Fruit fly (Drosophila melanogaster) whole organism, wandering third instar larva: ENCODE results near the gene CG32271.

Source experiments
- Abd-B ChIP-seq: fragments of >200 bp; optimal IDR thresholded peaks from 2 replicates; lab custom pipeline; 2017; ENCODE audit warnings: missing biosample characterization, missing genetic modification characterization
- CG32264 ChIP-seq: fragments of 200-800 bp; sonication (Bioruptor generic); optimal IDR thresholded peaks from 2 replicates; lab custom pipeline; 2016; ENCODE audit warnings: missing biosample characterization, missing genetic modification characterization
- CG9705 ChIP-seq: fragments of 200-800 bp; sonication (Bioruptor generic); optimal IDR thresholded peaks from 2 replicates; lab custom pipeline; 2018; ENCODE audit warnings: missing biosample characterization, mild to moderate bottlenecking, missing genetic modification characterization
- CrebA ChIP-seq: fragments of 200-800 bp; sonication (Bioruptor generic); optimal IDR thresholded peaks from 2 replicates; lab custom pipeline; 2016; ENCODE audit warnings: missing biosample characterization, mild to moderate bottlenecking, missing genetic modification characterization, borderline replicate concordance
- Dfd ChIP-seq: fragments of >200 bp; optimal IDR thresholded peaks from 2 replicates; lab custom pipeline; 2017; ENCODE audit warnings: missing biosample characterization, missing genetic modification characterization
- Dif ChIP-seq: fragments of 200-275, 200-300 bp; sonication (Bioruptor generic); optimal IDR thresholded peaks from 2 replicates; lab custom pipeline; 2018; ENCODE audit warnings: missing biosample characterization, missing genetic modification characterization; ENCODE audit not compliant: partially characterized antibody
- GATAd ChIP-seq: sonication (Bioruptor generic); optimal IDR thresholded peaks from 2 replicates; lab custom pipeline; 2016; ENCODE audit warnings: missing biosample characterization, missing genetic modification characterization
- HLH106 ChIP-seq: fragments of 200-800 bp; optimal IDR thresholded peaks from 3 replicates; lab custom pipeline; 2019; ENCODE audit warnings: missing biosample characterization, mild to moderate bottlenecking, missing genetic modification characterization, moderate library complexity
- Hnf4 ChIP-seq: fragments of 200-800 bp; sonication (Bioruptor generic); optimal IDR thresholded peaks from 2 replicates; lab custom pipeline; 2016; ENCODE audit warnings: missing biosample characterization, mild to moderate bottlenecking, missing genetic modification characterization
- Hr78 ChIP-seq: fragments of >200 bp; optimal IDR thresholded peaks from 2 replicates; lab custom pipeline; 2017; ENCODE audit warnings: missing biosample characterization, missing genetic modification characterization
- Hr83 ChIP-seq: fragments of 200-300 bp; sonication (Bioruptor generic); optimal IDR thresholded peaks from 2 replicates; lab custom pipeline; 2016; ENCODE audit warnings: missing biosample characterization, mild to moderate bottlenecking, missing genetic modification characterization, moderate library complexity; ENCODE audit not compliant: poor library complexity, severe bottlenecking
- Jra ChIP-seq: sonication (Bioruptor generic); optimal IDR thresholded peaks from 2 replicates; lab custom pipeline; 2016; ENCODE audit warnings: missing biosample characterization, missing genetic modification characterization
- Mio ChIP-seq: sonication (Bioruptor generic); optimal IDR thresholded peaks from 2 replicates; lab custom pipeline; 2016; ENCODE audit warnings: missing biosample characterization, missing genetic modification characterization
- Myc ChIP-seq: fragments of >200 bp; optimal IDR thresholded peaks from 2 replicates; lab custom pipeline; 2017
- N ChIP-seq: fragments of >200 bp; optimal IDR thresholded peaks from 2 replicates; lab custom pipeline; 2018; ENCODE audit warnings: missing biosample characterization, missing external identifiers, missing genetic modification characterization
- OdsH ChIP-seq: fragments of 200-800 bp; sonication (Bioruptor generic); optimal IDR thresholded peaks from 2 replicates; lab custom pipeline; 2016; ENCODE audit warnings: missing biosample characterization, mild to moderate bottlenecking, missing genetic modification characterization
- Rel ChIP-seq, 2 experiments: fragments of 200-800 bp; sonication (Bioruptor generic) in 1 of 2; optimal IDR thresholded peaks; 2 replicates in 1 of 2; 3 replicates in 1 of 2; lab custom pipeline; 2016 to 2019; ENCODE audit warnings: mild to moderate bottlenecking in 2 of 2, missing biosample characterization in 2 of 2, missing genetic modification characterization in 2 of 2, moderate library complexity in 1 of 2
- Sp1 ChIP-seq: fragments of 200-800 bp; sonication (Bioruptor generic); optimal IDR thresholded peaks from 3 replicates; lab custom pipeline; 2019; ENCODE audit warnings: missing biosample characterization, mild to moderate bottlenecking, missing genetic modification characterization, moderate library complexity
- Vsx2 ChIP-seq: fragments of 200-300, 225-300 bp; sonication (Bioruptor generic); optimal IDR thresholded peaks from 2 replicates; lab custom pipeline; 2018; ENCODE audit warnings: missing biosample characterization, missing genetic modification characterization; ENCODE audit not compliant: partially characterized antibody
- br ChIP-seq: fragments of 200-800 bp; sonication (Bioruptor generic); optimal IDR thresholded peaks from 2 replicates; lab custom pipeline; 2016; ENCODE audit warnings: missing biosample characterization, missing genetic modification characterization
- brk ChIP-seq: fragments of 200-800 bp; sonication (Bioruptor generic); optimal IDR thresholded peaks from 2 replicates; lab custom pipeline; 2016; ENCODE audit warnings: missing biosample characterization, mild to moderate bottlenecking, missing genetic modification characterization
- dl ChIP-seq, 2 experiments: fragments of 175-275, 200-275 bp in 1 of 2; fragments of 200-275 bp in 1 of 2; sonication (Bioruptor generic); optimal IDR thresholded peaks; lab custom pipeline; 2018; ENCODE audit warnings: mild to moderate bottlenecking in 2 of 2, missing biosample characterization in 2 of 2, missing genetic modification characterization in 2 of 2, moderate library complexity in 2 of 2; ENCODE audit not compliant: partially characterized antibody in 2 of 2, insufficient read depth in 1 of 2
- dmrt93B ChIP-seq: fragments of 200-800 bp; sonication (Bioruptor generic); optimal IDR thresholded peaks from 2 replicates; lab custom pipeline; 2018; ENCODE audit warnings: missing biosample characterization, mild to moderate bottlenecking, missing genetic modification characterization
- dsf ChIP-seq: sonication (Bioruptor generic); optimal IDR thresholded peaks from 2 replicates; lab custom pipeline; 2016; ENCODE audit warnings: missing biosample characterization, missing genetic modification characterization, borderline replicate concordance
- ey ChIP-seq: fragments of 200-800 bp; sonication (Bioruptor generic); optimal IDR thresholded peaks from 2 replicates; lab custom pipeline; 2016; ENCODE audit warnings: missing biosample characterization, missing genetic modification characterization
- foxo ChIP-seq, 2 experiments: fragments of 200-800 bp; sonication (Bioruptor generic); optimal IDR thresholded peaks; 2 replicates in 1 of 2; 3 replicates in 1 of 2; lab custom pipeline; 2016 to 2017; ENCODE audit warnings: missing biosample characterization in 2 of 2, missing genetic modification characterization in 2 of 2
- fru ChIP-seq: fragments of 200-800 bp; sonication (Bioruptor generic); optimal IDR thresholded peaks from 3 replicates; lab custom pipeline; 2016; ENCODE audit warnings: missing biosample characterization, mild to moderate bottlenecking, missing genetic modification characterization
- h ChIP-seq: fragments of 200-800 bp; sonication (Bioruptor generic); optimal IDR thresholded peaks from 3 replicates; lab custom pipeline; 2016; ENCODE audit warnings: missing biosample characterization, mild to moderate bottlenecking, missing genetic modification characterization
- jim ChIP-seq: fragments of 175-275, 200-325 bp; sonication (Bioruptor generic); optimal IDR thresholded peaks from 2 replicates; lab custom pipeline; 2016; ENCODE audit warnings: missing biosample characterization, mild to moderate bottlenecking, missing genetic modification characterization
- lola ChIP-seq: fragments of >200 bp; optimal IDR thresholded peaks from 2 replicates; lab custom pipeline; 2017; ENCODE audit warnings: missing biosample characterization, missing genetic modification characterization
- pan ChIP-seq: fragments of >200 bp; optimal IDR thresholded peaks from 2 replicates; lab custom pipeline; 2017
- psq ChIP-seq: fragments of 200-800 bp; sonication (Bioruptor generic); optimal IDR thresholded peaks from 3 replicates; lab custom pipeline; 2017; ENCODE audit warnings: missing biosample characterization, mild to moderate bottlenecking, missing genetic modification characterization, moderate library complexity
- rgr ChIP-seq: fragments of 200-800 bp; sonication (Bioruptor generic); optimal IDR thresholded peaks from 3 replicates; lab custom pipeline; 2016; ENCODE audit warnings: missing biosample characterization, mild to moderate bottlenecking, missing genetic modification characterization
- sage ChIP-seq: fragments of 200-800 bp; sonication (Bioruptor generic); optimal IDR thresholded peaks from 2 replicates; lab custom pipeline; 2016; ENCODE audit warnings: missing biosample characterization, mild to moderate bottlenecking, missing genetic modification characterization
- sv ChIP-seq: fragments of 200-800 bp; sonication (Bioruptor generic); optimal IDR thresholded peaks from 3 replicates; lab custom pipeline; 2016; ENCODE audit warnings: missing biosample characterization, missing genetic modification characterization
- tai ChIP-seq: sonication (Bioruptor generic); optimal IDR thresholded peaks from 2 replicates; lab custom pipeline; 2016; ENCODE audit warnings: missing biosample characterization, missing genetic modification characterization
- usp ChIP-seq: fragments of >200 bp; optimal IDR thresholded peaks from 2 replicates; lab custom pipeline; 2017; ENCODE audit warnings: missing biosample characterization, missing genetic modification characterization
- woc ChIP-seq: sonication (Bioruptor generic); optimal IDR thresholded peaks from 2 replicates; lab custom pipeline; 2016; ENCODE audit warnings: missing biosample characterization, mild to moderate bottlenecking, missing genetic modification characterization

The CG32271 gene

dm6 chr3L:3240597-3241367 is 37.8 kb upstream of the CG32271 start:
- TF ChIP-seq psq (GFP tag; lab: Kevin White, UChicago) (peak; percentile 94), pan (lab: Kevin White, UChicago) (no peak), br (GFP tag; lab: Kevin White, UChicago) (peak; percentile 85), HLH106 (tag; lab: Kevin White, UChicago) (peak; percentile 97), rgr (GFP tag; lab: Kevin White, UChicago) (peak; percentile 94), OdsH (peak; percentile 90), usp (no peak), tai (peak; percentile 74), woc (GFP tag; lab: Kevin White, UChicago) (peak; percentile 79), N (GFP tag; lab: Kevin White, UChicago) (no peak), ey (GFP tag; lab: Kevin White, UChicago) (peak; percentile 84), dl (GFP tag; optimal IDR thresholded peaks at IDR 0.05; lab: Kevin White, UChicago; ENCODE audit: insufficient read depth in 1 of 2, partially characterized antibody in 2 of 2) (no peak), jim (GFP tag; lab: Kevin White, UChicago) (no peak), Hr78 (no peak), Sp1 (GFP tag; lab: Kevin White, UChicago) (peak; percentile 98), Rel (GFP tag; optimal IDR thresholded peaks at IDR 0.05; lab: Kevin White, UChicago) (peak; percentile 75), Rel (tag; optimal IDR thresholded peaks at IDR 0.05; lab: Kevin White, UChicago) (peak; percentile 80), Hr83 (GFP tag; lab: Kevin White, UChicago) (peak; percentile 17), dsf (GFP tag; lab: Kevin White, UChicago) (no peak), Abd-B (no peak), Jra (GFP tag; lab: Kevin White, UChicago) (peak; percentile 30), Vsx2 (GFP tag; lab: Kevin White, UChicago) (no peak), brk (peak; percentile 90), foxo (GFP tag; optimal IDR thresholded peaks at IDR 0.05; lab: Kevin White, UChicago) (peak; percentile 60 to 87), Hnf4 (peak; percentile 89), Dfd (GFP tag; lab: Kevin White, UChicago) (no peak), fru (GFP tag; lab: Kevin White, UChicago) (peak; percentile 89), dmrt93B (GFP tag; lab: Kevin White, UChicago) (peak; percentile 93), Myc (lab: Kevin White, UChicago) (no peak), Mio (no peak), CrebA (GFP tag; lab: Kevin White, UChicago) (peak; percentile 71), sage (GFP tag; lab: Kevin White, UChicago) (peak; percentile 85), GATAd (GFP tag; lab: Kevin White, UChicago) (peak; percentile 30), CG32264 (GFP tag; lab: Kevin White, UChicago) (peak; percentile 85), h (GFP tag; lab: Kevin White, UChicago) (peak; percentile 91), sv (GFP tag; lab: Kevin White, UChicago) (no peak), Dif (no peak), CG9705 (GFP tag; lab: Kevin White, UChicago) (peak; percentile 80), lola (GFP tag; lab: Kevin White, UChicago) (no peak)

- TF ChIP-seq jim (GFP tag; lab: Kevin White, UChicago) (peak; percentile 45), Hnf4 (peak; percentile 71), woc (GFP tag; lab: Kevin White, UChicago) (peak; percentile 30), CG9705 (GFP tag; lab: Kevin White, UChicago) (no peak), sage (GFP tag; lab: Kevin White, UChicago) (peak; percentile 25), pan (lab: Kevin White, UChicago) (no peak), sv (GFP tag; lab: Kevin White, UChicago) (no peak), tai (peak; percentile 60), Myc (lab: Kevin White, UChicago) (no peak), ey (GFP tag; lab: Kevin White, UChicago) (peak; percentile 84), HLH106 (tag; lab: Kevin White, UChicago) (peak; percentile 23), CrebA (GFP tag; lab: Kevin White, UChicago) (peak; percentile 43), foxo (GFP tag; optimal IDR thresholded peaks at IDR 0.05; lab: Kevin White, UChicago) (peak in 1 of 2 experiments; percentile 69), psq (GFP tag; lab: Kevin White, UChicago) (peak; percentile 89), Sp1 (GFP tag; lab: Kevin White, UChicago) (peak; percentile 74), fru (GFP tag; lab: Kevin White, UChicago) (peak; percentile 72), brk (peak; percentile 37), Abd-B (no peak), Hr83 (GFP tag; lab: Kevin White, UChicago) (peak; percentile 68), CG32264 (GFP tag; lab: Kevin White, UChicago) (peak; percentile 77), OdsH (peak; percentile 76), rgr (GFP tag; lab: Kevin White, UChicago) (peak; percentile 82), h (GFP tag; lab: Kevin White, UChicago) (peak; percentile 57), Dfd (GFP tag; lab: Kevin White, UChicago) (no peak), N (GFP tag; lab: Kevin White, UChicago) (no peak), usp (no peak), lola (GFP tag; lab: Kevin White, UChicago) (no peak), Rel (GFP tag; optimal IDR thresholded peaks at IDR 0.05; lab: Kevin White, UChicago) (peak; percentile 20), Rel (tag; optimal IDR thresholded peaks at IDR 0.05; lab: Kevin White, UChicago) (peak; percentile 76), dl (GFP tag; optimal IDR thresholded peaks at IDR 0.05; lab: Kevin White, UChicago; ENCODE audit: insufficient read depth in 1 of 2, partially characterized antibody in 2 of 2) (no peak), Jra (GFP tag; lab: Kevin White, UChicago) (peak; percentile 23), Dif (no peak), Hr78 (no peak), br (GFP tag; lab: Kevin White, UChicago) (peak; percentile 46), dsf (GFP tag; lab: Kevin White, UChicago) (no peak)
Measured at dm6 chr3L:3239785-3240596, 37.0 kb upstream of the CG32271 start.
